Fruit fly (Drosophila melanogaster): ENCODE results near the gene CG14309.

CG14309 gene

dm6 chr3R:18396801-18397604 lies 12.1 kb upstream of the CG14309 start, which contains the start of gene Vti1b:
TSS of gene Vti1b (plus strand) at chr3R:18396995.
- TF ChIP-seq Smox (GFP tag; optimal IDR thresholded peaks at IDR 0.05), result peak; percentile 98
- peak; percentile 97 for TF ChIP-seq CG11902 (GFP tag; optimal IDR thresholded peaks at IDR 0.05)
- peak; percentile 99 for TF ChIP-seq Hr4 (GFP tag; optimal IDR thresholded peaks at IDR 0.05)
- peak; percentile 96 for TF ChIP-seq spab (GFP tag; optimal IDR thresholded peaks at IDR 0.05)
- peak; percentile 71 for TF ChIP-seq fkh (GFP tag; optimal IDR thresholded peaks at IDR 0.05)
- peak; percentile 99 for TF ChIP-seq CG3919 (GFP tag; optimal IDR thresholded peaks at IDR 0.05)
- TF ChIP-seq acj6 (GFP tag; optimal IDR thresholded peaks at IDR 0.05), result peak; percentile 99
- peak; percentile 98 for TF ChIP-seq CG4318 (GFP tag; optimal IDR thresholded peaks at IDR 0.05)
- peak; percentile 99 for TF ChIP-seq Eip75B (GFP tag; optimal IDR thresholded peaks at IDR 0.05)
- peak; percentile 93 for TF ChIP-seq CG6854 (GFP tag; optimal IDR thresholded peaks at IDR 0.05)
- TF ChIP-seq Gug (GFP tag; IDR thresholded peaks at IDR 0.05), result peak; percentile 95
- peak; percentile 93 for TF ChIP-seq fd85E (GFP tag; optimal IDR thresholded peaks at IDR 0.05)
- peak; percentile 97 for TF ChIP-seq CG11294 (GFP tag; IDR thresholded peaks at IDR 0.05)
- peak; percentile 98 for TF ChIP-seq CG34406 (GFP tag; optimal IDR thresholded peaks at IDR 0.05)
- peak; percentile 95 for TF ChIP-seq dac (GFP tag; optimal IDR thresholded peaks at IDR 0.05)
- peak; percentile 98 for TF ChIP-seq Lpt (GFP tag; optimal IDR thresholded peaks at IDR 0.05)
- TF ChIP-seq salr (GFP tag; optimal IDR thresholded peaks at IDR 0.05), result peak; percentile 95 to 97
- peak; percentile 94 for TF ChIP-seq CG3032 (tag; optimal IDR thresholded peaks at IDR 0.05)
- peak; percentile 98 for TF ChIP-seq eg (GFP tag; IDR thresholded peaks at IDR 0.05)
- peak; percentile 99 for TF ChIP-seq CG15336 (GFP tag; IDR thresholded peaks at IDR 0.05)
- peak; percentile 97 for TF ChIP-seq Sox15 (GFP tag; optimal IDR thresholded peaks at IDR 0.05)
- TF ChIP-seq net (GFP tag; optimal IDR thresholded peaks at IDR 0.05), result peak; percentile 98
- TF ChIP-seq Ets21C (GFP tag; optimal IDR thresholded peaks at IDR 0.05), result peak; percentile 96
- peak; percentile 94 for TF ChIP-seq CG1621 (tag; optimal IDR thresholded peaks at IDR 0.05)
- peak; percentile 98 for TF ChIP-seq Ets96B (tag; optimal IDR thresholded peaks at IDR 0.05)
- TF ChIP-seq fd59A (GFP tag; optimal IDR thresholded peaks at IDR 0.05), result peak; percentile 96
- TF ChIP-seq lz (GFP tag; optimal IDR thresholded peaks at IDR 0.05), result peak; percentile 97
- TF ChIP-seq CG6792 (GFP tag; optimal IDR thresholded peaks at IDR 0.05), result peak; percentile 98
- TF ChIP-seq ss (GFP tag; optimal IDR thresholded peaks at IDR 0.05), result peak; percentile 92 to 95
- TF ChIP-seq CG8119 (GFP tag; IDR thresholded peaks at IDR 0.05), result peak; percentile 99
- peak; percentile 100 for TF ChIP-seq Eip78C (GFP tag)
- peak; percentile 98 for TF ChIP-seq topi (GFP tag; optimal IDR thresholded peaks at IDR 0.05)
- peak; percentile 98 for TF ChIP-seq CG10669 (GFP tag; optimal IDR thresholded peaks at IDR 0.05)
- TF ChIP-seq CG7368 (GFP tag; optimal IDR thresholded peaks at IDR 0.05), result peak; percentile 97
- peak; percentile 100 for TF ChIP-seq svp (GFP tag)
- TF ChIP-seq CG10631 (GFP tag; optimal IDR thresholded peaks at IDR 0.05), result peak; percentile 97
- TF ChIP-seq achi (GFP tag; optimal IDR thresholded peaks at IDR 0.05), result peak; percentile 98
- peak; percentile 99 for TF ChIP-seq OdsH (GFP tag; optimal IDR thresholded peaks at IDR 0.05)
- TF ChIP-seq CG32006 (GFP tag; optimal IDR thresholded peaks at IDR 0.05), result peak; percentile 99
- TF ChIP-seq esn (GFP tag; optimal IDR thresholded peaks at IDR 0.05), result peak; percentile 98
- peak; percentile 98 for TF ChIP-seq CG6276 (GFP tag; optimal IDR thresholded peaks at IDR 0.05)
- peak; percentile 98 for TF ChIP-seq CG6163 (GFP tag; IDR thresholded peaks at IDR 0.05)
- peak; percentile 99 for TF ChIP-seq Sox102F (GFP tag; optimal IDR thresholded peaks at IDR 0.05)
- TF ChIP-seq CG6808 (GFP tag; optimal IDR thresholded peaks at IDR 0.05), result peak; percentile 94
- peak; percentile 88 for TF ChIP-seq Blimp-1 (GFP tag; optimal IDR thresholded peaks at IDR 0.05)
- TF ChIP-seq Hr38 (GFP tag; optimal IDR thresholded peaks at IDR 0.05), result peak; percentile 95
- peak; percentile 97 for TF ChIP-seq CG8319 (GFP tag; optimal IDR thresholded peaks at IDR 0.05)
- TF ChIP-seq pdm3 (GFP tag; optimal IDR thresholded peaks at IDR 0.05), result peak; percentile 99
- TF ChIP-seq Met (GFP tag; optimal IDR thresholded peaks at IDR 0.05), result peak; percentile 98
- TF ChIP-seq Hr39 (GFP tag; optimal IDR thresholded peaks at IDR 0.05), result peak; percentile 98

Data from whole organism, prepupa.